ENCODE assay signal across 1 fruit fly cellular context in the genomic region with DNA sequence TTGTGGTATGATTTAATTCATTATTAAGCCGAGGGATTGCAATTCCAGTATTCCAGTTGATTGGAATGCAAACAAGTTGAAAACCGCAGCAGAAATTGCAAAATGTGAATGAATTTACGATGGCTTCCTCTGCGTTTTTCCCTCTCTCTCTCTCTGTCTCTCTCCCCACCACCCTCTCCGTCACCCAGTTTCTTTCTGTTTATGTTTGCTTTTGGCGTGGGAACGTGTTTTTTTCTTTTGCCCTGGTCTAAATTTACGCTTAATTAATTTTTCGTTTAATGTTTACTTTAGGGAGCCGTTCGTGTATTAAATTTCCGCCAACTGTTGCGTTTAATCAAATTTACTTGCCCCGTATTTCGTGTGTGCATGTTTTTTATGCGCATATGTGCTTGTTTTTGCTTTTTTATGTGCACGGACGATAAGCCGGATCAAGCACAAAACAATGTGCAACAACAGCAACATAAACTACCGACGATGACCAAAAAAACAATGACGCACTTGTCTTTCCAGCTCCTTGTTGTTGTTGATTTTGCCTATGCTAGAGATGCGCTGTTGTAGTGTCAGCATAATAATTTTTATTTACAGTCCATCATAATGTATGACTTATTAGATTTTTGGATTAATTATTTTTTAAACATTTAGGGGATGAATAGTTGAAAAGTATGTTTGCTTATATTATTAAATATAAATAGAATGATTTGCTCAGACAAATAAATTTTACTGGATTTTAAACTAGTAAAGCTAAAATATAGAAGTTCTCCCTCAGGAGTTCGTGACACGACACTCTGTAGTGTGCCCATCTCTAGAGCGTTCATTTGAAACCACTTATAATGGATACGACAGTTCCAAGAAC.
TF ChIP-seq lines count a peak whose summit lies in the region.

No protein-coding gene starts in this region.

TF ChIP-seq in whole organism, embryonic, 481 proteins besides CTCF, POLR2A, EP300 and RAD21 (continued from another document):
- TF ChIP-seq Abd-B (GFP tag; optimal IDR thresholded peaks at IDR 0.05; lab: Kevin White, UChicago) (peak; percentile 70), vvl (GFP tag; IDR thresholded peaks at IDR 0.05; lab: Robert Waterston, UW) (peak; percentile 70), ato (GFP tag; IDR thresholded peaks at IDR 0.05; lab: Robert Waterston, UW; ENCODE audit: partially characterized antibody) (no peak), ssp (GFP tag; IDR thresholded peaks at IDR 0.05; lab: Robert Waterston, UW) (peak; percentile 44; the same call in 1 of the 2 replicates), yki (optimal IDR thresholded peaks at IDR 0.05; lab: Kevin White, UChicago) (no peak), nom (GFP tag; optimal IDR thresholded peaks at IDR 0.05; lab: Kevin White, UChicago) (no peak), ci (GFP tag; IDR thresholded peaks at IDR 0.05; lab: Robert Waterston, UW) (peak; percentile 61), amos (GFP tag; IDR thresholded peaks at IDR 0.05; lab: Robert Waterston, UW; ENCODE audit: partially characterized antibody) (peak; percentile 66), CG42726 (GFP tag; IDR thresholded peaks at IDR 0.05; lab: Robert Waterston, UW; ENCODE audit: partially characterized antibody) (no peak), da (GFP tag; optimal IDR thresholded peaks at IDR 0.05; lab: Kevin White, UChicago) (no peak), CG17612 (GFP tag; IDR thresholded peaks at IDR 0.05; lab: Robert Waterston, UW) (no peak), CG12942 (GFP tag; optimal IDR thresholded peaks at IDR 0.05; lab: Kevin White, UChicago) (peak; percentile 26), nerfin-1 (tag; optimal IDR thresholded peaks at IDR 0.05; lab: Kevin White, UChicago) (peak; percentile 68), pzg (GFP tag; optimal IDR thresholded peaks at IDR 0.05; lab: Kevin White, UChicago) (no peak), CG14667 (GFP tag; IDR thresholded peaks at IDR 0.05; lab: Robert Waterston, UW) (no peak), Dip2 (GFP tag; IDR thresholded peaks at IDR 0.05; lab: Robert Waterston, UW) (no peak), CG18262 (tag; optimal IDR thresholded peaks at IDR 0.05; lab: Kevin White, UChicago) (no peak), sr (GFP tag; IDR thresholded peaks at IDR 0.05; lab: Robert Waterston, UW) (peak; percentile 62; the same call in 2 of the 3 replicates), CG8924 (tag; optimal IDR thresholded peaks at IDR 0.05; lab: Kevin White, UChicago) (peak; percentile 88), NfI (GFP tag; optimal IDR thresholded peaks at IDR 0.05; lab: Kevin White, UChicago) (peak; percentile 65), CG13624 (GFP tag; optimal IDR thresholded peaks at IDR 0.05; lab: Kevin White, UChicago) (peak; percentile 22), ems (GFP tag; optimal IDR thresholded peaks at IDR 0.05; lab: Kevin White, UChicago) (no peak), ken (GFP tag; IDR thresholded peaks at IDR 0.05; lab: Robert Waterston, UW) (peak; percentile 52; the same call in 1 of the 3 replicates), ATbp (GFP tag; optimal IDR thresholded peaks at IDR 0.05; lab: Kevin White, UChicago) (peak; percentile 35), bbx (GFP tag; IDR thresholded peaks at IDR 0.05; lab: Robert Waterston, UW; ENCODE audit: partially characterized antibody) (peak; percentile 50; the same call in 1 of the 2 replicates), ewg (GFP tag; optimal IDR thresholded peaks at IDR 0.05; lab: Kevin White, UChicago) (peak; percentile 52), Hr51 (GFP tag; optimal IDR thresholded peaks at IDR 0.05; lab: Kevin White, UChicago) (peak in 1 of 2 experiments; percentile 86), CG11247 (GFP tag; IDR thresholded peaks at IDR 0.05; lab: Robert Waterston, UW) (peak; percentile 18; the same call in 1 of the 2 replicates), Adf1 (GFP tag; IDR thresholded peaks at IDR 0.05; lab: Robert Waterston, UW) (peak; percentile 48; the same call in 1 of the 2 replicates)
